Worm (Caenorhabditis elegans) whole organism, late embryonic: Measurements from ENCODE around the gene ZK822.9.

Experiments
- K09A11.1 ChIP-seq: sonication (generic microtip); optimal IDR thresholded peaks from 2 replicates; lab custom pipeline; 2017; ENCODE audit warnings: antibody characterized with exemption, mild to moderate bottlenecking, missing genetic modification characterization, missing compliant biosample characterization; ENCODE audit not compliant: insufficient read depth
- ahr-1 ChIP-seq: sonication (generic microtip); optimal IDR thresholded peaks from 2 replicates; lab custom pipeline; 2016; ENCODE audit warnings: missing genetic modification characterization, missing compliant biosample characterization
- ama-1 ChIP-seq: fragments of 150-350 bp; optimal IDR thresholded peaks from 2 replicates; lab custom pipeline; 2014
- ceh-19 ChIP-seq: fragments of 200-800 bp; sonication (Bioruptor generic); optimal IDR thresholded peaks from 2 replicates; lab custom pipeline; 2018; ENCODE audit warnings: mild to moderate bottlenecking, missing genetic modification characterization, missing compliant biosample characterization
- ceh-2 ChIP-seq: sonication (generic microtip); optimal IDR thresholded peaks from 2 replicates; lab custom pipeline; 2016; ENCODE audit warnings: missing genotype, missing genetic modification characterization, missing compliant biosample characterization
- ceh-45 ChIP-seq: fragments of 200-800 bp; sonication (Bioruptor generic); IDR thresholded peaks from 2 replicates; pipeline ENCODE4 v1.3.6; 2022; ENCODE audit warnings: missing genetic modification reagents, missing genetic modification characterization, missing compliant biosample characterization
- ceh-6 ChIP-seq: fragments of 200-800 bp; sonication (Bioruptor generic); optimal IDR thresholded peaks from 2 replicates; lab custom pipeline; 2018; ENCODE audit warnings: mild to moderate bottlenecking, missing genetic modification characterization, missing compliant biosample characterization
- nhr-11 ChIP-seq: fragments of 150-350 bp; optimal IDR thresholded peaks from 2 replicates; lab custom pipeline; 2014; ENCODE audit warnings: missing biosample characterization, missing genetic modification characterization
- nhr-232 ChIP-seq: sonication (generic microtip); optimal IDR thresholded peaks from 2 replicates; lab custom pipeline; 2016; ENCODE audit warnings: missing genetic modification characterization, missing compliant biosample characterization
- pha-4 ChIP-seq: fragments of 150-350 bp; optimal IDR thresholded peaks from 2 replicates; lab custom pipeline; 2018; ENCODE audit warnings: missing biosample characterization, missing genetic modification reagents, missing genetic modification characterization
- tbx-7 ChIP-seq: sonication (generic microtip); optimal IDR thresholded peaks from 2 replicates; lab custom pipeline; 2016; ENCODE audit warnings: missing genotype, missing genetic modification characterization, missing compliant biosample characterization

ce11 chrIV:11892545-11892944 lies 23.2 kb upstream of the ZK822.9 start:
- TF ChIP-seq ahr-1 (tag; lab: Kevin White, UChicago), result no peak
- TF ChIP-seq ceh-19 (GFP tag; lab: Kevin White, UChicago), result no peak
- no peak for TF ChIP-seq K09A11.1
- TF ChIP-seq ama-1 (lab: Kevin White, UChicago), result no peak
- TF ChIP-seq ceh-6 (GFP tag; lab: Kevin White, UChicago), result no peak
- TF ChIP-seq ceh-45, result no peak
- TF ChIP-seq nhr-232, result no peak
- no peak for TF ChIP-seq ceh-2 (tag; lab: Kevin White, UChicago)
- no peak for TF ChIP-seq nhr-11 (tag; lab: Kevin White, UChicago)
- TF ChIP-seq tbx-7 (tag; lab: Kevin White, UChicago), result no peak
- no peak for TF ChIP-seq pha-4 (tag; lab: Kevin White, UChicago)
